Fruit fly (Drosophila melanogaster) whole organism, wandering third instar larva: ENCODE results near the gene att-ORFB.

Experiments used
- Abd-B ChIP-seq: fragments of >200 bp; optimal IDR thresholded peaks from 2 replicates; lab custom pipeline; 2017; ENCODE audit warnings: missing biosample characterization, missing genetic modification characterization
- CG32264 ChIP-seq: fragments of 200-800 bp; sonication (Bioruptor generic); optimal IDR thresholded peaks from 2 replicates; lab custom pipeline; 2016; ENCODE audit warnings: missing biosample characterization, missing genetic modification characterization
- CG9705 ChIP-seq: fragments of 200-800 bp; sonication (Bioruptor generic); optimal IDR thresholded peaks from 2 replicates; lab custom pipeline; 2018; ENCODE audit warnings: missing biosample characterization, mild to moderate bottlenecking, missing genetic modification characterization
- CrebA ChIP-seq: fragments of 200-800 bp; sonication (Bioruptor generic); optimal IDR thresholded peaks from 2 replicates; lab custom pipeline; 2016; ENCODE audit warnings: missing biosample characterization, mild to moderate bottlenecking, missing genetic modification characterization, borderline replicate concordance
- Dfd ChIP-seq: fragments of >200 bp; optimal IDR thresholded peaks from 2 replicates; lab custom pipeline; 2017; ENCODE audit warnings: missing biosample characterization, missing genetic modification characterization
- Dif ChIP-seq: fragments of 200-275, 200-300 bp; sonication (Bioruptor generic); optimal IDR thresholded peaks from 2 replicates; lab custom pipeline; 2018; ENCODE audit warnings: missing biosample characterization, missing genetic modification characterization; ENCODE audit not compliant: partially characterized antibody
- GATAd ChIP-seq: sonication (Bioruptor generic); optimal IDR thresholded peaks from 2 replicates; lab custom pipeline; 2016; ENCODE audit warnings: missing biosample characterization, missing genetic modification characterization
- HLH106 ChIP-seq: fragments of 200-800 bp; optimal IDR thresholded peaks from 3 replicates; lab custom pipeline; 2019; ENCODE audit warnings: missing biosample characterization, mild to moderate bottlenecking, missing genetic modification characterization, moderate library complexity
- Hnf4 ChIP-seq: fragments of 200-800 bp; sonication (Bioruptor generic); optimal IDR thresholded peaks from 2 replicates; lab custom pipeline; 2016; ENCODE audit warnings: missing biosample characterization, mild to moderate bottlenecking, missing genetic modification characterization
- Hr78 ChIP-seq: fragments of >200 bp; optimal IDR thresholded peaks from 2 replicates; lab custom pipeline; 2017; ENCODE audit warnings: missing biosample characterization, missing genetic modification characterization
- Hr83 ChIP-seq: fragments of 200-300 bp; sonication (Bioruptor generic); optimal IDR thresholded peaks from 2 replicates; lab custom pipeline; 2016; ENCODE audit warnings: missing biosample characterization, mild to moderate bottlenecking, missing genetic modification characterization, moderate library complexity; ENCODE audit not compliant: poor library complexity, severe bottlenecking
- Jra ChIP-seq: sonication (Bioruptor generic); optimal IDR thresholded peaks from 2 replicates; lab custom pipeline; 2016; ENCODE audit warnings: missing biosample characterization, missing genetic modification characterization
- Mio ChIP-seq: sonication (Bioruptor generic); optimal IDR thresholded peaks from 2 replicates; lab custom pipeline; 2016; ENCODE audit warnings: missing biosample characterization, missing genetic modification characterization
- Myc ChIP-seq: fragments of >200 bp; optimal IDR thresholded peaks from 2 replicates; lab custom pipeline; 2017
- N ChIP-seq: fragments of >200 bp; optimal IDR thresholded peaks from 2 replicates; lab custom pipeline; 2018; ENCODE audit warnings: missing biosample characterization, missing external identifiers, missing genetic modification characterization
- OdsH ChIP-seq: fragments of 200-800 bp; sonication (Bioruptor generic); optimal IDR thresholded peaks from 2 replicates; lab custom pipeline; 2016; ENCODE audit warnings: missing biosample characterization, mild to moderate bottlenecking, missing genetic modification characterization
- Rel ChIP-seq, 2 experiments: fragments of 200-800 bp; sonication (Bioruptor generic) in 1 of 2; optimal IDR thresholded peaks; 2 replicates in 1 of 2; 3 replicates in 1 of 2; lab custom pipeline; 2016 to 2019; ENCODE audit warnings: mild to moderate bottlenecking in 2 of 2, missing biosample characterization in 2 of 2, missing genetic modification characterization in 2 of 2, moderate library complexity in 1 of 2
- Sp1 ChIP-seq: fragments of 200-800 bp; sonication (Bioruptor generic); optimal IDR thresholded peaks from 3 replicates; lab custom pipeline; 2019; ENCODE audit warnings: missing biosample characterization, mild to moderate bottlenecking, missing genetic modification characterization, moderate library complexity
- Vsx2 ChIP-seq: fragments of 200-300, 225-300 bp; sonication (Bioruptor generic); optimal IDR thresholded peaks from 2 replicates; lab custom pipeline; 2018; ENCODE audit warnings: missing biosample characterization, missing genetic modification characterization; ENCODE audit not compliant: partially characterized antibody
- br ChIP-seq: fragments of 200-800 bp; sonication (Bioruptor generic); optimal IDR thresholded peaks from 2 replicates; lab custom pipeline; 2016; ENCODE audit warnings: missing biosample characterization, missing genetic modification characterization
- brk ChIP-seq: fragments of 200-800 bp; sonication (Bioruptor generic); optimal IDR thresholded peaks from 2 replicates; lab custom pipeline; 2016; ENCODE audit warnings: missing biosample characterization, mild to moderate bottlenecking, missing genetic modification characterization
- dl ChIP-seq, 2 experiments: fragments of 175-275, 200-275 bp in 1 of 2; fragments of 200-275 bp in 1 of 2; sonication (Bioruptor generic); optimal IDR thresholded peaks; lab custom pipeline; 2018; ENCODE audit warnings: mild to moderate bottlenecking in 2 of 2, missing biosample characterization in 2 of 2, missing genetic modification characterization in 2 of 2, moderate library complexity in 2 of 2; ENCODE audit not compliant: partially characterized antibody in 2 of 2, insufficient read depth in 1 of 2
- dmrt93B ChIP-seq: fragments of 200-800 bp; sonication (Bioruptor generic); optimal IDR thresholded peaks from 2 replicates; lab custom pipeline; 2018; ENCODE audit warnings: missing biosample characterization, mild to moderate bottlenecking, missing genetic modification characterization
- dsf ChIP-seq: sonication (Bioruptor generic); optimal IDR thresholded peaks from 2 replicates; lab custom pipeline; 2016; ENCODE audit warnings: missing biosample characterization, missing genetic modification characterization, borderline replicate concordance
- ey ChIP-seq: fragments of 200-800 bp; sonication (Bioruptor generic); optimal IDR thresholded peaks from 2 replicates; lab custom pipeline; 2016; ENCODE audit warnings: missing biosample characterization, missing genetic modification characterization
- foxo ChIP-seq, 2 experiments: fragments of 200-800 bp; sonication (Bioruptor generic); optimal IDR thresholded peaks; 2 replicates in 1 of 2; 3 replicates in 1 of 2; lab custom pipeline; 2016 to 2017; ENCODE audit warnings: missing biosample characterization in 2 of 2, missing genetic modification characterization in 2 of 2
- fru ChIP-seq: fragments of 200-800 bp; sonication (Bioruptor generic); optimal IDR thresholded peaks from 3 replicates; lab custom pipeline; 2016; ENCODE audit warnings: missing biosample characterization, mild to moderate bottlenecking, missing genetic modification characterization
- h ChIP-seq: fragments of 200-800 bp; sonication (Bioruptor generic); optimal IDR thresholded peaks from 3 replicates; lab custom pipeline; 2016; ENCODE audit warnings: missing biosample characterization, mild to moderate bottlenecking, missing genetic modification characterization
- jim ChIP-seq: fragments of 175-275, 200-325 bp; sonication (Bioruptor generic); optimal IDR thresholded peaks from 2 replicates; lab custom pipeline; 2016; ENCODE audit warnings: missing biosample characterization, mild to moderate bottlenecking, missing genetic modification characterization
- lola ChIP-seq: fragments of >200 bp; optimal IDR thresholded peaks from 2 replicates; lab custom pipeline; 2017; ENCODE audit warnings: missing biosample characterization, missing genetic modification characterization
- rgr ChIP-seq: fragments of 200-800 bp; sonication (Bioruptor generic); optimal IDR thresholded peaks from 3 replicates; lab custom pipeline; 2016; ENCODE audit warnings: missing biosample characterization, mild to moderate bottlenecking, missing genetic modification characterization
- sage ChIP-seq: fragments of 200-800 bp; sonication (Bioruptor generic); optimal IDR thresholded peaks from 2 replicates; lab custom pipeline; 2016; ENCODE audit warnings: missing biosample characterization, mild to moderate bottlenecking, missing genetic modification characterization
- sv ChIP-seq: fragments of 200-800 bp; sonication (Bioruptor generic); optimal IDR thresholded peaks from 3 replicates; lab custom pipeline; 2016; ENCODE audit warnings: missing biosample characterization, missing genetic modification characterization
- tai ChIP-seq: sonication (Bioruptor generic); optimal IDR thresholded peaks from 2 replicates; lab custom pipeline; 2016; ENCODE audit warnings: missing biosample characterization, missing genetic modification characterization
- usp ChIP-seq: fragments of >200 bp; optimal IDR thresholded peaks from 2 replicates; lab custom pipeline; 2017; ENCODE audit warnings: missing biosample characterization, missing genetic modification characterization
- woc ChIP-seq: sonication (Bioruptor generic); optimal IDR thresholded peaks from 2 replicates; lab custom pipeline; 2016; ENCODE audit warnings: missing biosample characterization, mild to moderate bottlenecking, missing genetic modification characterization

Gene att-ORFB

DNA sequence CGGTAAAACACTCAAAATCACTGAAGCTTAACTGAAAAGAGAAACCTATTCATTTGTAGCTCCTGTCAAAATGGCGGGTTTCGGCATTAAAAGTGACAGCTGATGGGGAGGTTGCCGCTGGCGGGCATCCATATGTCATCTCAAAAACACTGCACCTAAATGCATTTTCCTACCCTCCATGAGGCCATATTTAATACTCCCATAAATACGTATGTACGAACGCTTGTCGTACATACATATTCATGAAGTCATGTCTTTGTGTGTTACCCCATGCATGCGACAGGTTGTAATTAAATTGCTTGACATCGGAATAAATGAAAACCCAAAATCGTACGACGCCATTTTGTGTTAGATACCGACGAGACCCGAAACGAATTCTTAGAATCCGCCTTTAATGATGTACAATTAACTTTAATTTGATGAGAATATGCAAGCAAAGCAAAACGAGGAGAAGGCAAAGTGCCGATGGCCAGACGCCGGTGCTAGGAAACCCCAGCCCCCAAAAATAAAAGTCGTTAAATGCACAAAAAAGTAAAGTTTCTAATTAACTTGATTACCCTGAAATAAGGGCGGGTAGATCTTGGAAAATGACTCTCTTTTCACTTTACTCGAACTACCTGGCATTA, 42.2 kb upstream of the att-ORFB start:
- TF ChIP-seq lola (GFP tag; lab: Kevin White, UChicago): no peak
- no peak for TF ChIP-seq Hr78 (GFP tag; lab: Kevin White, UChicago)
- no peak for TF ChIP-seq HLH106 (tag; lab: Kevin White, UChicago)
- TF ChIP-seq Hr83 (GFP tag; lab: Kevin White, UChicago): no peak
- no peak for TF ChIP-seq CG9705 (GFP tag; lab: Kevin White, UChicago)
- no peak for TF ChIP-seq br
- no peak for TF ChIP-seq usp
- no peak for TF ChIP-seq sv
- TF ChIP-seq dsf (GFP tag; lab: Kevin White, UChicago): no peak
- no peak for TF ChIP-seq dmrt93B (GFP tag; lab: Kevin White, UChicago)
- no peak for TF ChIP-seq CG32264
- no peak for TF ChIP-seq ey (GFP tag; lab: Kevin White, UChicago)

dm6 chr3R:20595901-20596300, 41.7 kb upstream of the att-ORFB start:
- TF ChIP-seq CG32264: no peak

DNA sequence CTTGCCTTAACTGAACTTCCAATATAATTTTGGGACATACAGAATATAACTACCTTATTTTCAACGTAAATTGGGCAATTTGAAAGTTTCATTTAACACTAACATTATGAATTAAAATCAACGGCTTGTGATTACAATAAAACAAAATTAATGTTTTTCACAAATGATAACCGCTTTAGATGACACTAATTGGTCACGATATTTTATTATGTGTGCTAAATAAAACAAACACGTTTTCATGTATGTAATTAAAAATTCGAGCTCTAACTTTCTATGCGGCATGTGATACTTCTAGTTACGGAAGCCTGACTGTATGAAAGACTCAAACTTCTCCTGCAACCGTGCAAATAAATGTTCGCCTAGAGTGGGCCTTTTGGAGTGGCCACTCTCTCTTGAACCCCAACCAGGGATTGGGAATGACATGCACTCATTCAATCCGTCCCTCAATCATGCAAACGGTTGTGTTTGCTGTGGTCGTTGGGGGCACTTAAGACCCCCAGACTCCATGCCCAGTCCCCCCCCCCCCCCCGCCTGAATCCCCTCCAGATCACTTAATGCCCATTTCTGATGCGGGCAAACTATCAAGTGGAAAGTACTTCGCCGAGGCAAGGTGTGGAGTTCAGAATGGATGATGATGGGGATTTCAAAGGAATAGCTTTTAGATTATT, 41.1 kb upstream of the att-ORFB start:
- TF ChIP-seq usp (no peak), br (no peak), Jra (no peak), Mio (GFP tag; lab: Kevin White, UChicago) (no peak), h (GFP tag; lab: Kevin White, UChicago) (no peak), dmrt93B (GFP tag; lab: Kevin White, UChicago) (no peak), ey (GFP tag; lab: Kevin White, UChicago) (no peak), Vsx2 (GFP tag; lab: Kevin White, UChicago) (no peak), CG9705 (GFP tag; lab: Kevin White, UChicago) (no peak)

- no peak for TF ChIP-seq Rel (GFP tag; optimal IDR thresholded peaks at IDR 0.05; lab: Kevin White, UChicago)
- TF ChIP-seq Rel (tag; optimal IDR thresholded peaks at IDR 0.05; lab: Kevin White, UChicago): peak; percentile 19
- peak; percentile 16 for TF ChIP-seq sage (GFP tag; lab: Kevin White, UChicago)
- peak; percentile 69 for TF ChIP-seq dmrt93B (GFP tag; lab: Kevin White, UChicago)
- peak; percentile 56 for TF ChIP-seq CG9705 (GFP tag; lab: Kevin White, UChicago)
- TF ChIP-seq dl (GFP tag; optimal IDR thresholded peaks at IDR 0.05; lab: Kevin White, UChicago; ENCODE audit: insufficient read depth in 1 of 2, partially characterized antibody in 2 of 2): peak; percentile 51 to 74
- no peak for TF ChIP-seq Hr78 (GFP tag; lab: Kevin White, UChicago)
- TF ChIP-seq jim (GFP tag; lab: Kevin White, UChicago): no peak
- TF ChIP-seq sv: peak; percentile 53
- TF ChIP-seq br: peak; percentile 9
- TF ChIP-seq lola (GFP tag; lab: Kevin White, UChicago): no peak
- peak; percentile 64 for TF ChIP-seq brk (GFP tag; lab: Kevin White, UChicago)
- no peak for TF ChIP-seq CrebA (GFP tag; lab: Kevin White, UChicago)
- TF ChIP-seq Mio (GFP tag; lab: Kevin White, UChicago): no peak
- TF ChIP-seq rgr: peak; percentile 89
- TF ChIP-seq tai: no peak
- TF ChIP-seq GATAd: no peak
- peak; percentile 8 for TF ChIP-seq Hr83 (GFP tag; lab: Kevin White, UChicago)
- no peak for TF ChIP-seq Jra
- no peak for TF ChIP-seq Dfd (GFP tag; lab: Kevin White, UChicago)
- peak; percentile 83 for TF ChIP-seq HLH106 (tag; lab: Kevin White, UChicago)
- TF ChIP-seq foxo (GFP tag; optimal IDR thresholded peaks at IDR 0.05; lab: Kevin White, UChicago): peak in 1 of 2 experiments; percentile 86
- TF ChIP-seq OdsH: peak; percentile 91
- TF ChIP-seq Myc (lab: Kevin White, UChicago): no peak
- peak; percentile 49 for TF ChIP-seq Dif (GFP tag; lab: Kevin White, UChicago)
- TF ChIP-seq woc (GFP tag; lab: Kevin White, UChicago): peak; percentile 44
- TF ChIP-seq CG32264: no peak
- peak; percentile 90 for TF ChIP-seq Sp1 (GFP tag; lab: Kevin White, UChicago)
- no peak for TF ChIP-seq Abd-B
- TF ChIP-seq Vsx2 (GFP tag; lab: Kevin White, UChicago): no peak
- TF ChIP-seq N (GFP tag; lab: Kevin White, UChicago): no peak
- TF ChIP-seq h (GFP tag; lab: Kevin White, UChicago): peak; percentile 68
- peak; percentile 44 for TF ChIP-seq ey (GFP tag; lab: Kevin White, UChicago)
- TF ChIP-seq usp: no peak
- TF ChIP-seq fru (GFP tag; lab: Kevin White, UChicago): peak; percentile 64
- TF ChIP-seq dsf (GFP tag; lab: Kevin White, UChicago): peak; percentile 1
- peak; percentile 54 for TF ChIP-seq Hnf4 (GFP tag; lab: Kevin White, UChicago)
Measured at dm6 chr3R:20594194-20595144, 40.3 kb upstream of the att-ORFB start.
